Worm (Caenorhabditis elegans) whole organism, L3 larva: ENCODE results near the gene arrd-14.

ENCODE experiments used
- R02D3.7 ChIP-seq: fragments of 150-350 bp; optimal IDR thresholded peaks from 2 replicates; lab custom pipeline; 2014; ENCODE audit warnings: missing biosample characterization, missing genetic modification characterization
- ZK546.5 ChIP-seq: sonication (generic microtip); optimal IDR thresholded peaks from 2 replicates; lab custom pipeline; 2017; ENCODE audit warnings: missing biosample characterization, missing genetic modification characterization
- aly-2 ChIP-seq: fragments of 150-350 bp; optimal IDR thresholded peaks from 2 replicates; lab custom pipeline; 2014; ENCODE audit warnings: missing biosample characterization, missing genetic modification characterization
- ceh-28 ChIP-seq: fragments of 150-350 bp; optimal IDR thresholded peaks from 2 replicates; lab custom pipeline; 2014; ENCODE audit warnings: missing biosample characterization, missing genetic modification reagents, missing genetic modification characterization
- ceh-82 ChIP-seq: fragments of 150-350 bp; optimal IDR thresholded peaks from 2 replicates; lab custom pipeline; 2014; ENCODE audit warnings: missing biosample characterization, missing genetic modification characterization
- egl-27 ChIP-seq: sonication (generic microtip); optimal IDR thresholded peaks from 4 replicates; lab custom pipeline; 2017; ENCODE audit warnings: missing biosample characterization, missing genetic modification reagents, missing genetic modification characterization
- elt-1 ChIP-seq: fragments of 150-350 bp; optimal IDR thresholded peaks from 2 replicates; lab custom pipeline; 2014; ENCODE audit warnings: missing biosample characterization, missing genetic modification characterization
- elt-2 ChIP-seq: sonication (generic microtip); optimal IDR thresholded peaks from 2 replicates; lab custom pipeline; 2016; ENCODE audit warnings: missing genetic modification reagents, mild to moderate bottlenecking, missing genetic modification characterization, missing compliant biosample characterization
- elt-3 ChIP-seq, 3 experiments: fragments of 150-350 bp in 1 of 3; sonication (generic microtip) in 2 of 3; optimal IDR thresholded peaks; 2 replicates in 2 of 3; 4 replicates in 1 of 3; lab custom pipeline; 2014 to 2017; ENCODE audit warnings: missing biosample characterization in 3 of 3, missing genetic modification characterization in 3 of 3
- fkh-10 ChIP-seq: sonication (generic microtip); optimal IDR thresholded peaks from 2 replicates; lab custom pipeline; 2017; ENCODE audit warnings: missing biosample characterization, missing genetic modification reagents, missing genetic modification characterization
- fkh-2 ChIP-seq: fragments of 150-350 bp; optimal IDR thresholded peaks from 2 replicates; lab custom pipeline; 2014; ENCODE audit warnings: missing biosample characterization, missing genetic modification reagents, missing genetic modification characterization
- fos-1 ChIP-seq: fragments of 150-350 bp; optimal IDR thresholded peaks from 2 replicates; lab custom pipeline; 2014; ENCODE audit warnings: missing biosample characterization, missing genetic modification characterization
- hmg-11 ChIP-seq: sonication (generic microtip); optimal IDR thresholded peaks from 2 replicates; lab custom pipeline; 2016; ENCODE audit warnings: missing genetic modification characterization, missing compliant biosample characterization
- lin-15B ChIP-seq: fragments of 150-350 bp; optimal IDR thresholded peaks from 2 replicates; lab custom pipeline; 2014; ENCODE audit warnings: missing biosample characterization, missing genetic modification characterization
- lin-39 ChIP-seq: fragments of 150-350 bp; optimal IDR thresholded peaks from 2 replicates; lab custom pipeline; 2018; ENCODE audit warnings: missing biosample characterization, missing genetic modification reagents, missing genetic modification characterization
- lsy-12 ChIP-seq: sonication (generic microtip); optimal IDR thresholded peaks from 2 replicates; lab custom pipeline; 2016; ENCODE audit warnings: mild to moderate bottlenecking, missing genetic modification characterization, missing compliant biosample characterization
- mdl-1 ChIP-seq: fragments of 150-350 bp; optimal IDR thresholded peaks from 2 replicates; lab custom pipeline; 2014; ENCODE audit warnings: missing biosample characterization, missing genetic modification characterization
- mml-1 ChIP-seq: fragments of 150-350 bp; sonication (generic microtip); optimal IDR thresholded peaks from 3 replicates; lab custom pipeline; 2014; ENCODE audit warnings: missing biosample characterization, missing genetic modification characterization
- nfya-1 ChIP-seq: sonication (generic microtip); optimal IDR thresholded peaks from 2 replicates; lab custom pipeline; 2017; ENCODE audit warnings: missing genetic modification characterization, mild to moderate bottlenecking, missing compliant biosample characterization, antibody characterized with exemption, moderate library complexity; ENCODE audit not compliant: insufficient read depth
- nhr-12 ChIP-seq: fragments of 150-350 bp; optimal IDR thresholded peaks from 2 replicates; lab custom pipeline; 2014; ENCODE audit warnings: missing biosample characterization, missing genetic modification characterization
- nhr-23 ChIP-seq: fragments of 150-350 bp; optimal IDR thresholded peaks from 2 replicates; lab custom pipeline; 2014; ENCODE audit warnings: missing biosample characterization, missing genetic modification reagents, missing genetic modification characterization
- nhr-237 ChIP-seq: fragments of 150-350 bp; optimal IDR thresholded peaks from 2 replicates; lab custom pipeline; 2014; ENCODE audit warnings: missing biosample characterization, missing genetic modification characterization
- nhr-67 ChIP-seq: fragments of 150-350 bp; optimal IDR thresholded peaks from 2 replicates; lab custom pipeline; 2014; ENCODE audit warnings: missing biosample characterization, missing genetic modification characterization
- nhr-76 ChIP-seq: fragments of 150-350 bp; sonication (generic microtip); optimal IDR thresholded peaks from 5 replicates; lab custom pipeline; 2014; ENCODE audit warnings: missing biosample characterization, missing genetic modification characterization
- pha-4 ChIP-seq: fragments of 150-350 bp; optimal IDR thresholded peaks from 2 replicates; lab custom pipeline; 2014; ENCODE audit warnings: missing biosample characterization, missing genetic modification reagents, missing genetic modification characterization
- pqm-1 ChIP-seq: fragments of 150-350 bp; optimal IDR thresholded peaks from 2 replicates; lab custom pipeline; 2017; ENCODE audit warnings: missing biosample characterization, missing genetic modification characterization, inconsistent platforms
- skn-1 ChIP-seq: fragments of 150-350 bp; optimal IDR thresholded peaks from 2 replicates; lab custom pipeline; 2014; ENCODE audit warnings: missing biosample characterization, missing genetic modification characterization
- snpc-4 ChIP-seq: fragments of 150-350 bp; optimal IDR thresholded peaks from 2 replicates; lab custom pipeline; 2014; ENCODE audit warnings: missing biosample characterization, missing genetic modification characterization
- tbx-2 ChIP-seq: sonication (generic microtip); optimal IDR thresholded peaks from 2 replicates; lab custom pipeline; 2016; ENCODE audit warnings: mild to moderate bottlenecking, missing genetic modification characterization, missing compliant biosample characterization
- unc-39 ChIP-seq: sonication (generic microtip); optimal IDR thresholded peaks from 4 replicates; lab custom pipeline; 2017; ENCODE audit warnings: missing biosample characterization, missing genetic modification characterization
- unc-62 ChIP-seq: fragments of 150-350 bp; sonication (generic microtip); optimal IDR thresholded peaks from 4 replicates; lab custom pipeline; 2014; ENCODE audit warnings: missing biosample characterization, missing genetic modification reagents, missing genetic modification characterization
- zag-1 ChIP-seq: fragments of 150-350 bp; optimal IDR thresholded peaks from 2 replicates; lab custom pipeline; 2014; ENCODE audit warnings: missing biosample characterization, missing genetic modification characterization
- ztf-4 ChIP-seq: fragments of 150-350 bp; optimal IDR thresholded peaks from 2 replicates; lab custom pipeline; 2014; ENCODE audit warnings: missing biosample characterization, missing genetic modification characterization

Gene arrd-14

ce11 chrII:13739423-13739822 lies 12.7 kb upstream of the arrd-14 start:
- peak; percentile 22 for TF ChIP-seq nfya-1 (tag; lab: Kevin White, UChicago)
- no peak for TF ChIP-seq elt-1 (tag; lab: Kevin White, UChicago)
- peak; percentile 63 for TF ChIP-seq pha-4 (tag; lab: Kevin White, UChicago)
- no peak for TF ChIP-seq nhr-23 (tag; lab: Kevin White, UChicago)
- peak; percentile 15 for TF ChIP-seq lin-39 (tag; lab: Kevin White, UChicago)

DNA sequence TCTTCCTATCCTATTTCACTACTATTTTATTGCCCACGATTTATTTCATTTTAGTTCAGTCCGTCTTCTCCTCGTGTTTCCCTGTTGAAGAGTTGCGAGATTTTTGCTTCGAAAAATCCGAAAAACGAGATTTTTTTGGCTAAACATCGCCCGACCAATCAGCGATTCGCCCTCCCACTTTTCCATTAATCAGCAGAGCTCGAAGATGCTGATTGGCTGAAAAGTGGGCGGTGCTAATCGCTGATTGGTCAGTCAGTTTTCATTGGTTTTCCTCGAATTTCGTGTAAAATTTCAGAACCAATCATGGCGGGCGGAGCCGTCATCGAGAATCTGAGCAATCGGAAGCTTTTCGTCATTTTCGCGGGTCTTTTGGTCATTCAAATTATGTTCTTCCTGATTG lies 10.7 kb upstream of the arrd-14 start, which contains the start of gene mig-14:
Gene mig-14, plus strand, starts transcription at position 290 of the 400 bp plus-strand sequence.
- TF ChIP-seq egl-27 (tag; lab: Kevin White, UChicago) = no peak
- TF ChIP-seq lin-15B (tag; lab: Kevin White, UChicago) = no peak
- peak; percentile 96 for TF ChIP-seq nfya-1 (tag; lab: Kevin White, UChicago)
- no peak for TF ChIP-seq nhr-67 (tag; lab: Kevin White, UChicago)
- TF ChIP-seq nhr-12 (tag; lab: Kevin White, UChicago) = no peak
- TF ChIP-seq, all 47 proteins: peak for 1

ce11 chrII:13750128-13750527 lies 2.0 kb upstream of the arrd-14 start:
- no peak for TF ChIP-seq fos-1 (tag; lab: Kevin White, UChicago)
- no peak for TF ChIP-seq egl-27 (tag; lab: Kevin White, UChicago)
- no peak for TF ChIP-seq elt-3 (tag; optimal IDR thresholded peaks at IDR 0.05; lab: Kevin White, UChicago)
- no peak for TF ChIP-seq lsy-12
- TF ChIP-seq nhr-237 (tag; lab: Kevin White, UChicago) = no peak
- TF ChIP-seq skn-1 (tag; lab: Kevin White, UChicago) = no peak
- TF ChIP-seq mdl-1 (tag; lab: Kevin White, UChicago) = no peak
- TF ChIP-seq elt-2 (tag; lab: Kevin White, UChicago) = no peak
- TF ChIP-seq ztf-4 (tag; lab: Kevin White, UChicago) = no peak
- no peak for TF ChIP-seq zag-1 (tag; lab: Kevin White, UChicago)
- no peak for TF ChIP-seq aly-2 (tag; lab: Kevin White, UChicago)
- no peak for TF ChIP-seq nhr-12 (tag; lab: Kevin White, UChicago)
- no peak for TF ChIP-seq ZK546.5
- TF ChIP-seq snpc-4 (tag; lab: Kevin White, UChicago) = no peak
- no peak for TF ChIP-seq ceh-28

DNA sequence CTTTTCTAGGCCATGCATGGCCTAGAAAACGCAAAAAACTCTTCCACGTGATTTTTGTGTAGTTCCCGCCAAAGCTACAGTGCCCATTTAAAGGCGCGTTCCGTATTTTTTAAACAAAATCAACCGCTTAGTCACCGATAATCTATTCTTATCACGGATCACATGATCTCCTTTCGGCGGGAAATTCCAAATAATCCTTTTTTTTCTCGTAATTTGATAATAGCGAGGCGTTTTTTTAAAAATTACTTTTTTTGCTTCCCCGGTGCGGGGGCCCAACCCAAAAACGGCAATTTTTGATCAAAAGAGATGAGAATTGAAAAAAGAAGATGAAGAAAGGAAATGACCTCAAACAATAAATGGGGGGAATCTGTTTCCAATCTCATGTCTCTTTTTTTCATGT lies 1.1 kb upstream of the arrd-14 start:
- TF ChIP-seq unc-39 (tag; lab: Kevin White, UChicago) (no peak), nhr-76 (tag; lab: Kevin White, UChicago) (no peak), elt-3 (tag; optimal IDR thresholded peaks at IDR 0.05; lab: Kevin White, UChicago) (no peak), pha-4 (tag; lab: Kevin White, UChicago) (peak; percentile 45)

DNA sequence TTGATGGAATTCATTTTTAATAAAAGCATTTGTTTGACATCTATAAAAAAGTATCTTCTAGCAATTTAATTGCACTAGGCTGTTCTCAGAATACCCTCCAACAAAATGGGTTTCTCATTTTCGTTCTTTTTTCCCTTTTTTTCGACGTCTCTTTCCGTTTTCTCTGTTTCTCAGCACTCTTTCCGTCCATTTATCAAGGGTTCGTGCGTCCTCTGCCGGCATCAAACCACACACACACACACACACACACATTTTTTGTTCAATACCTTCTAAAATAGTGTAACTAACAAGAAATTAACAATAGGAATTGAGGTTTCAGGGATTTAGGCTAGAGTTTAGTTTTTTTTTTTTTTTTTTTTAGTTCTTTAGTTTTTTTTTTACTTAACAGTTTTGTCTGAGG lies 4.1 kb downstream of the arrd-14 start:
- no peak for TF ChIP-seq lin-15B (tag; lab: Kevin White, UChicago)
- no peak for TF ChIP-seq pqm-1 (tag; lab: Kevin White, UChicago)
- TF ChIP-seq mml-1 (tag; lab: Kevin White, UChicago) = no peak
- TF ChIP-seq nfya-1 (tag; lab: Kevin White, UChicago) = peak; percentile 29
- TF ChIP-seq aly-2 (tag; lab: Kevin White, UChicago) = no peak
- no peak for TF ChIP-seq unc-62
- TF ChIP-seq unc-39 (tag; lab: Kevin White, UChicago) = no peak
- TF ChIP-seq mdl-1 (tag; lab: Kevin White, UChicago) = no peak
- TF ChIP-seq ceh-82 = no peak
- no peak for TF ChIP-seq nhr-23 (tag; lab: Kevin White, UChicago)
- TF ChIP-seq tbx-2 (tag; lab: Kevin White, UChicago) = no peak
- no peak for TF ChIP-seq fkh-2 (tag; lab: Kevin White, UChicago)
- no peak for TF ChIP-seq nhr-76 (tag; lab: Kevin White, UChicago)
- no peak for TF ChIP-seq lsy-12
- peak; percentile 40 for TF ChIP-seq lin-39 (tag; lab: Kevin White, UChicago)
- TF ChIP-seq hmg-11 (tag; lab: Kevin White, UChicago) = peak; percentile 15
- TF ChIP-seq fkh-10 (GFP tag; lab: Kevin White, UChicago) = no peak
- no peak for TF ChIP-seq R02D3.7 (tag; lab: Kevin White, UChicago)
